Fruit fly (Drosophila melanogaster): ENCODE results near the gene Tm2.
A peak's percentile ranks its signal among the peaks of the same experiment; 100 is the strongest.

Gene Tm2

DNA sequence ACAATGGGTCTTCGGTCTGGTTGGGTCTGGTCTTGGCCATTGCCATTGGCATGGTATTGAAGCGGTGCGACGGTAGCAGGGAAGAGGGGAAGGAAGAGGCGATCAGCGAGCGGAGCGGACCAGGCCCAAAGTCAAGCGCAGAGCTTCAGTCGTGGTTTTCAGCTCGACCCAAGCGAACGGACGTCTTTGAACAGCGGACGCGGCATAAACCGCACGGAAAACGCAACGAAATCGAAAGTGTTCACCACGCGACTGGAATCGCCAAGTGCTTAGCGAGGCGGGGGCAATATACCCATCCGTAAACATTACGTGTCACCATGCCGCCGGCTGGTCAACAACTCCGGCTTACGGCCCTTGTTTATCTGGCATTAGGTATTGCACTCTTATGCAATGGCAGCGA, 6.3 kb downstream of the Tm2 start, which contains the start of gene CG14866 (continued):
- TF ChIP-seq CG12236 (GFP tag; optimal IDR thresholded peaks at IDR 0.05) (no peak), unc-4 (GFP tag; IDR thresholded peaks at IDR 0.05; ENCODE audit: partially characterized antibody) (no peak), cas (GFP tag; IDR thresholded peaks at IDR 0.05) (no peak), CG6254 (GFP tag; optimal IDR thresholded peaks at IDR 0.05) (no peak), CG2678 (tag; optimal IDR thresholded peaks at IDR 0.05) (no peak), jing (GFP tag; optimal IDR thresholded peaks at IDR 0.05) (no peak), Pdp1 (GFP tag; optimal IDR thresholded peaks at IDR 0.05) (peak in 1 of 2 experiments; percentile 15), Atf3 (GFP tag; optimal IDR thresholded peaks at IDR 0.05) (no peak), dysf (GFP tag; IDR thresholded peaks at IDR 0.05) (no peak), CG7271 (tag; optimal IDR thresholded peaks at IDR 0.05) (no peak), CG10147 (GFP tag; optimal IDR thresholded peaks at IDR 0.05) (no peak), CG2712 (tag; optimal IDR thresholded peaks at IDR 0.05) (no peak), oc (tag; optimal IDR thresholded peaks at IDR 0.05) (no peak), nom (GFP tag; optimal IDR thresholded peaks at IDR 0.05) (no peak), CG14050 (GFP tag; IDR thresholded peaks at IDR 0.05) (no peak), Blimp-1 (GFP tag; optimal IDR thresholded peaks at IDR 0.05) (peak; percentile 85), Dp (GFP tag; optimal IDR thresholded peaks at IDR 0.05) (no peak), CG13424 (tag; optimal IDR thresholded peaks at IDR 0.05) (no peak), CG10654 (GFP tag; optimal IDR thresholded peaks at IDR 0.05) (no peak), MBD-R2 (GFP tag; IDR thresholded peaks at IDR 0.05) (peak; percentile 12; the same call in 1 of the 2 replicates), wdn (GFP tag; IDR thresholded peaks at IDR 0.05) (no peak), cg (GFP tag; optimal IDR thresholded peaks at IDR 0.05) (no peak), HmgD (GFP tag; optimal IDR thresholded peaks at IDR 0.05) (no peak), vvl (GFP tag; IDR thresholded peaks at IDR 0.05) (0 out of 2 replicates have a peak, but pooled peaks have one; percentile 13), Mad (GFP tag; optimal IDR thresholded peaks at IDR 0.05) (no peak), CG4360 (GFP tag; IDR thresholded peaks at IDR 0.05) (0 out of 2 replicates have a peak, but pooled peaks have one; percentile 25), Ptx1 (GFP tag; IDR thresholded peaks at IDR 0.05) (no peak), ken (GFP tag; IDR thresholded peaks at IDR 0.05) (no peak), hbn (GFP tag; IDR thresholded peaks at IDR 0.05; ENCODE audit: partially characterized antibody) (no peak), CG4424 (GFP tag; optimal IDR thresholded peaks at IDR 0.05) (no peak), CG15696 (tag; optimal IDR thresholded peaks at IDR 0.05) (no peak), psq (GFP tag; optimal IDR thresholded peaks at IDR 0.05) (no peak), ewg (GFP tag; optimal IDR thresholded peaks at IDR 0.05) (no peak), CG2889 (GFP tag; IDR thresholded peaks at IDR 0.05) (no peak), Hr39 (optimal IDR thresholded peaks at IDR 0.05) (no peak), ci (GFP tag; IDR thresholded peaks at IDR 0.05) (0 out of 3 replicates have a peak, but pooled peaks have one; percentile 15), HLH4C (GFP tag; IDR thresholded peaks at IDR 0.05; ENCODE audit: partially characterized antibody) (0 out of 3 replicates have a peak, but pooled peaks have one; percentile 29), schlank (tag; optimal IDR thresholded peaks at IDR 0.05) (no peak), danr (GFP tag; IDR thresholded peaks at IDR 0.05) (no peak), Drgx (GFP tag; IDR thresholded peaks at IDR 0.05) (0 out of 2 replicates have a peak, but pooled peaks have one; percentile 2), pros (GFP tag; optimal IDR thresholded peaks at IDR 0.05) (no peak), Asciz (GFP tag; optimal IDR thresholded peaks at IDR 0.05) (no peak), Awh (GFP tag; IDR thresholded peaks at IDR 0.05) (no peak), HLH3B (GFP tag; IDR thresholded peaks at IDR 0.05) (peak; percentile 8; the same call in 1 of the 2 replicates), luna (GFP tag; optimal IDR thresholded peaks at IDR 0.05) (no peak), gfzf (GFP tag; optimal IDR thresholded peaks at IDR 0.05) (no peak), Poxn (GFP tag; IDR thresholded peaks at IDR 0.05) (no peak), Fer1 (GFP tag; optimal IDR thresholded peaks at IDR 0.05) (no peak), CG34422 (GFP tag; IDR thresholded peaks at IDR 0.05) (peak; percentile 29; the same call in 1 of the 3 replicates), CG3065 (GFP tag; optimal IDR thresholded peaks at IDR 0.05) (no peak), Lpt (GFP tag; optimal IDR thresholded peaks at IDR 0.05) (no peak)
